Fruit fly (Drosophila melanogaster) whole organism, wandering third instar larva: ENCODE measurements around the gene CG14006.

Experiments
- Abd-B ChIP-seq: fragments of >200 bp; optimal IDR thresholded peaks from 2 replicates; lab custom pipeline; 2017; ENCODE audit warnings: missing biosample characterization, missing genetic modification characterization
- CG32264 ChIP-seq: fragments of 200-800 bp; sonication (Bioruptor generic); optimal IDR thresholded peaks from 2 replicates; lab custom pipeline; 2016; ENCODE audit warnings: missing biosample characterization, missing genetic modification characterization
- CG9705 ChIP-seq: fragments of 200-800 bp; sonication (Bioruptor generic); optimal IDR thresholded peaks from 2 replicates; lab custom pipeline; 2018; ENCODE audit warnings: missing biosample characterization, mild to moderate bottlenecking, missing genetic modification characterization
- CrebA ChIP-seq: fragments of 200-800 bp; sonication (Bioruptor generic); optimal IDR thresholded peaks from 2 replicates; lab custom pipeline; 2016; ENCODE audit warnings: missing biosample characterization, mild to moderate bottlenecking, missing genetic modification characterization, borderline replicate concordance
- Dfd ChIP-seq: fragments of >200 bp; optimal IDR thresholded peaks from 2 replicates; lab custom pipeline; 2017; ENCODE audit warnings: missing biosample characterization, missing genetic modification characterization
- Hr78 ChIP-seq: fragments of >200 bp; optimal IDR thresholded peaks from 2 replicates; lab custom pipeline; 2017; ENCODE audit warnings: missing biosample characterization, missing genetic modification characterization
- Hr83 ChIP-seq: fragments of 200-300 bp; sonication (Bioruptor generic); optimal IDR thresholded peaks from 2 replicates; lab custom pipeline; 2016; ENCODE audit warnings: missing biosample characterization, mild to moderate bottlenecking, missing genetic modification characterization, moderate library complexity; ENCODE audit not compliant: poor library complexity, severe bottlenecking
- Mio ChIP-seq: sonication (Bioruptor generic); optimal IDR thresholded peaks from 2 replicates; lab custom pipeline; 2016; ENCODE audit warnings: missing biosample characterization, missing genetic modification characterization
- Myc ChIP-seq: fragments of >200 bp; optimal IDR thresholded peaks from 2 replicates; lab custom pipeline; 2017
- N ChIP-seq: fragments of >200 bp; optimal IDR thresholded peaks from 2 replicates; lab custom pipeline; 2018; ENCODE audit warnings: missing biosample characterization, missing external identifiers, missing genetic modification characterization
- OdsH ChIP-seq: fragments of 200-800 bp; sonication (Bioruptor generic); optimal IDR thresholded peaks from 2 replicates; lab custom pipeline; 2016; ENCODE audit warnings: missing biosample characterization, mild to moderate bottlenecking, missing genetic modification characterization
- Rel ChIP-seq, 2 experiments: fragments of 200-800 bp; sonication (Bioruptor generic) in 1 of 2; optimal IDR thresholded peaks; 2 replicates in 1 of 2; 3 replicates in 1 of 2; lab custom pipeline; 2016 to 2019; ENCODE audit warnings: mild to moderate bottlenecking in 2 of 2, missing biosample characterization in 2 of 2, missing genetic modification characterization in 2 of 2, moderate library complexity in 1 of 2
- Sp1 ChIP-seq: fragments of 200-800 bp; sonication (Bioruptor generic); optimal IDR thresholded peaks from 3 replicates; lab custom pipeline; 2019; ENCODE audit warnings: missing biosample characterization, mild to moderate bottlenecking, missing genetic modification characterization, moderate library complexity
- Vsx2 ChIP-seq: fragments of 200-300, 225-300 bp; sonication (Bioruptor generic); optimal IDR thresholded peaks from 2 replicates; lab custom pipeline; 2018; ENCODE audit warnings: missing biosample characterization, missing genetic modification characterization; ENCODE audit not compliant: partially characterized antibody
- br ChIP-seq: fragments of 200-800 bp; sonication (Bioruptor generic); optimal IDR thresholded peaks from 2 replicates; lab custom pipeline; 2016; ENCODE audit warnings: missing biosample characterization, missing genetic modification characterization
- brk ChIP-seq: fragments of 200-800 bp; sonication (Bioruptor generic); optimal IDR thresholded peaks from 2 replicates; lab custom pipeline; 2016; ENCODE audit warnings: missing biosample characterization, mild to moderate bottlenecking, missing genetic modification characterization
- dl ChIP-seq, 2 experiments: fragments of 175-275, 200-275 bp in 1 of 2; fragments of 200-275 bp in 1 of 2; sonication (Bioruptor generic); optimal IDR thresholded peaks; lab custom pipeline; 2018; ENCODE audit warnings: mild to moderate bottlenecking in 2 of 2, missing biosample characterization in 2 of 2, missing genetic modification characterization in 2 of 2, moderate library complexity in 2 of 2; ENCODE audit not compliant: partially characterized antibody in 2 of 2, insufficient read depth in 1 of 2
- dmrt93B ChIP-seq: fragments of 200-800 bp; sonication (Bioruptor generic); optimal IDR thresholded peaks from 2 replicates; lab custom pipeline; 2018; ENCODE audit warnings: missing biosample characterization, mild to moderate bottlenecking, missing genetic modification characterization
- ey ChIP-seq: fragments of 200-800 bp; sonication (Bioruptor generic); optimal IDR thresholded peaks from 2 replicates; lab custom pipeline; 2016; ENCODE audit warnings: missing biosample characterization, missing genetic modification characterization
- foxo ChIP-seq, 2 experiments: fragments of 200-800 bp; sonication (Bioruptor generic); optimal IDR thresholded peaks; 2 replicates in 1 of 2; 3 replicates in 1 of 2; lab custom pipeline; 2016 to 2017; ENCODE audit warnings: missing biosample characterization in 2 of 2, missing genetic modification characterization in 2 of 2
- h ChIP-seq: fragments of 200-800 bp; sonication (Bioruptor generic); optimal IDR thresholded peaks from 3 replicates; lab custom pipeline; 2016; ENCODE audit warnings: missing biosample characterization, mild to moderate bottlenecking, missing genetic modification characterization
- jim ChIP-seq: fragments of 175-275, 200-325 bp; sonication (Bioruptor generic); optimal IDR thresholded peaks from 2 replicates; lab custom pipeline; 2016; ENCODE audit warnings: missing biosample characterization, mild to moderate bottlenecking, missing genetic modification characterization
- lola ChIP-seq: fragments of >200 bp; optimal IDR thresholded peaks from 2 replicates; lab custom pipeline; 2017; ENCODE audit warnings: missing biosample characterization, missing genetic modification characterization
- pan ChIP-seq: fragments of >200 bp; optimal IDR thresholded peaks from 2 replicates; lab custom pipeline; 2017
- psq ChIP-seq: fragments of 200-800 bp; sonication (Bioruptor generic); optimal IDR thresholded peaks from 3 replicates; lab custom pipeline; 2017; ENCODE audit warnings: missing biosample characterization, mild to moderate bottlenecking, missing genetic modification characterization, moderate library complexity
- rgr ChIP-seq: fragments of 200-800 bp; sonication (Bioruptor generic); optimal IDR thresholded peaks from 3 replicates; lab custom pipeline; 2016; ENCODE audit warnings: missing biosample characterization, mild to moderate bottlenecking, missing genetic modification characterization
- sage ChIP-seq: fragments of 200-800 bp; sonication (Bioruptor generic); optimal IDR thresholded peaks from 2 replicates; lab custom pipeline; 2016; ENCODE audit warnings: missing biosample characterization, mild to moderate bottlenecking, missing genetic modification characterization
- sv ChIP-seq: fragments of 200-800 bp; sonication (Bioruptor generic); optimal IDR thresholded peaks from 3 replicates; lab custom pipeline; 2016; ENCODE audit warnings: missing biosample characterization, missing genetic modification characterization
- woc ChIP-seq: sonication (Bioruptor generic); optimal IDR thresholded peaks from 2 replicates; lab custom pipeline; 2016; ENCODE audit warnings: missing biosample characterization, mild to moderate bottlenecking, missing genetic modification characterization

The CG14006 gene

dm6 chr2L:5726049-5726448 is 2.6 kb downstream of the CG14006 start:
- TF ChIP-seq N (GFP tag; lab: Kevin White, UChicago) (no peak), ey (no peak), Myc (lab: Kevin White, UChicago) (no peak)

dm6 chr2L:5724521-5725023 is 4.0 kb downstream of the CG14006 start, which contains the start of gene CG11030:
Gene CG11030 (plus strand): TSS chr2L:5724656.
- TF ChIP-seq sage (GFP tag; lab: Kevin White, UChicago) = no peak
- TF ChIP-seq brk (GFP tag; lab: Kevin White, UChicago) = no peak
- peak; percentile 79 for TF ChIP-seq Hr83 (GFP tag; lab: Kevin White, UChicago)
- peak; percentile 8 for TF ChIP-seq h (GFP tag; lab: Kevin White, UChicago)
- no peak for TF ChIP-seq Sp1 (GFP tag; lab: Kevin White, UChicago)
- TF ChIP-seq psq (GFP tag; lab: Kevin White, UChicago) = peak; percentile 84

- TF ChIP-seq sv (GFP tag; lab: Kevin White, UChicago) (no peak), Hr78 (GFP tag; lab: Kevin White, UChicago) (no peak), pan (lab: Kevin White, UChicago) (no peak), h (GFP tag; lab: Kevin White, UChicago) (no peak), Myc (lab: Kevin White, UChicago) (peak; percentile 17)
- TF ChIP-seq, all 38 proteins: peak for 1
Measured at dm6 chr2L:5723859-5724475, 4.6 kb downstream of the CG14006 start.

- TF ChIP-seq brk (GFP tag; lab: Kevin White, UChicago) (no peak), foxo (GFP tag; optimal IDR thresholded peaks at IDR 0.05; lab: Kevin White, UChicago) (no peak), lola (no peak), br (peak; percentile 18), CrebA (GFP tag; lab: Kevin White, UChicago) (no peak), Mio (no peak), rgr (GFP tag; lab: Kevin White, UChicago) (no peak), dl (GFP tag; optimal IDR thresholded peaks at IDR 0.05; lab: Kevin White, UChicago; ENCODE audit: insufficient read depth in 1 of 2, partially characterized antibody in 2 of 2) (no peak), Myc (lab: Kevin White, UChicago) (peak; percentile 15), Rel (GFP tag; optimal IDR thresholded peaks at IDR 0.05; lab: Kevin White, UChicago) (no peak), Rel (tag; optimal IDR thresholded peaks at IDR 0.05; lab: Kevin White, UChicago) (peak; percentile 14)
Measured at dm6 chr2L:5720407-5721228, 8.0 kb downstream of the CG14006 start, which contains the start of the genes CG11149 and sip1. Gene CG11149 (minus strand): TSS chr2L:5720899. Gene sip1 (plus strand): TSS chr2L:5721051.

dm6 chr2L:5716580-5716979 is 12.0 kb downstream of the CG14006 start, which contains the start of the genes CG14007 and CG34011:
Gene CG14007 (minus strand): TSS chr2L:5716680.
Gene CG34011 (plus strand): TSS chr2L:5716701.
- TF ChIP-seq pan (lab: Kevin White, UChicago) (no peak), Abd-B (GFP tag; lab: Kevin White, UChicago) (no peak), sage (GFP tag; lab: Kevin White, UChicago) (no peak), jim (GFP tag; lab: Kevin White, UChicago) (no peak), CG32264 (no peak), h (GFP tag; lab: Kevin White, UChicago) (no peak), CrebA (GFP tag; lab: Kevin White, UChicago) (no peak), OdsH (GFP tag; lab: Kevin White, UChicago) (no peak)

dm6 chr2L:5706074-5706473 is 22.5 kb downstream of the CG14006 start, which contains the start of gene CG7236:
Gene CG7236 (plus strand): TSS chr2L:5706374.
- TF ChIP-seq N (GFP tag; lab: Kevin White, UChicago) = no peak
- no peak for TF ChIP-seq Mio
- TF ChIP-seq sage (GFP tag; lab: Kevin White, UChicago) = no peak
- no peak for TF ChIP-seq CG9705 (GFP tag; lab: Kevin White, UChicago)
- no peak for TF ChIP-seq CrebA (GFP tag; lab: Kevin White, UChicago)
- TF ChIP-seq Dfd = no peak
- TF ChIP-seq Abd-B (GFP tag; lab: Kevin White, UChicago) = no peak
- no peak for TF ChIP-seq pan (lab: Kevin White, UChicago)
- no peak for TF ChIP-seq OdsH (GFP tag; lab: Kevin White, UChicago)
- TF ChIP-seq jim (GFP tag; lab: Kevin White, UChicago) = no peak
- TF ChIP-seq Vsx2 = no peak
- no peak for TF ChIP-seq dmrt93B (GFP tag; lab: Kevin White, UChicago)
- no peak for TF ChIP-seq brk (GFP tag; lab: Kevin White, UChicago)
- no peak for TF ChIP-seq CG32264
- TF ChIP-seq ey = no peak
- TF ChIP-seq woc = no peak
- TF ChIP-seq, all 38 proteins: peak for 0
